Worm (Caenorhabditis elegans) whole organism, young adult: ENCODE results near the gene orc-4.

ENCODE experiments used
- B0035.1 ChIP-seq: sonication (generic microtip); optimal IDR thresholded peaks from 2 replicates; lab custom pipeline; 2016; ENCODE audit warnings: missing genetic modification characterization, mild to moderate bottlenecking, missing compliant biosample characterization, missing genotype, missing genetic modification reagents
- C06A6.2 ChIP-seq: fragments of 200-800 bp; sonication (Bioruptor generic); conservative IDR thresholded peaks from 2 replicates; pipeline ENCODE4 v1.3.6; 2022; ENCODE audit warnings: missing genetic modification characterization, missing compliant biosample characterization
- D2030.7 ChIP-seq: fragments of 200-800 bp; sonication (Bioruptor generic); IDR thresholded peaks from 2 replicates; pipeline ENCODE4 v1.3.6; 2022; ENCODE audit warnings: missing genetic modification reagents, missing genetic modification characterization, missing compliant biosample characterization
- F23B12.7 ChIP-seq: sonication (generic microtip); optimal IDR thresholded peaks from 2 replicates; lab custom pipeline; 2017; ENCODE audit warnings: missing genetic modification characterization, mild to moderate bottlenecking, missing compliant biosample characterization, antibody characterized with exemption, moderate library complexity; ENCODE audit not compliant: insufficient read depth
- F33H1.4 ChIP-seq: fragments of 200-800 bp; sonication (Bioruptor generic); IDR thresholded peaks from 2 replicates; pipeline ENCODE4 v1.3.6; 2022; ENCODE audit warnings: missing genetic modification reagents, missing genetic modification characterization, missing compliant biosample characterization
- F37B4.10 ChIP-seq: fragments of 200-800 bp; sonication (Bioruptor generic); IDR thresholded peaks from 2 replicates; pipeline ENCODE4 v1.3.6; 2022; ENCODE audit warnings: missing genetic modification characterization, missing compliant biosample characterization
- F49E8.2 ChIP-seq: sonication (generic microtip); optimal IDR thresholded peaks from 3 replicates; lab custom pipeline; 2017; ENCODE audit warnings: missing genetic modification characterization, mild to moderate bottlenecking, missing compliant biosample characterization, antibody characterized with exemption, moderate library complexity; ENCODE audit not compliant: insufficient read depth
- F57C9.4 ChIP-seq: sonication (generic microtip); optimal IDR thresholded peaks from 2 replicates; lab custom pipeline; 2017; ENCODE audit warnings: mild to moderate bottlenecking, missing genetic modification characterization, missing compliant biosample characterization
- K12H6.12 ChIP-seq: fragments of 200-800 bp; sonication (Bioruptor generic); optimal IDR thresholded peaks from 2 replicates; lab custom pipeline; 2018; ENCODE audit warnings: mild to moderate bottlenecking, missing genetic modification characterization, missing compliant biosample characterization
- Y56A3A.18 ChIP-seq: fragments of 200-800 bp; sonication (Bioruptor generic); IDR thresholded peaks from 2 replicates; pipeline ENCODE4 v1.3.6; 2022; ENCODE audit warnings: missing genetic modification reagents, missing genetic modification characterization, missing compliant biosample characterization
- Y67H2A.10 ChIP-seq: fragments of 200-800 bp; sonication (Bioruptor generic); conservative IDR thresholded peaks from 2 replicates; pipeline ENCODE4 v1.3.6; 2022; ENCODE audit warnings: missing genetic modification reagents, missing genetic modification characterization, missing compliant biosample characterization
- Y79H2A.3 ChIP-seq: fragments of 200-800 bp; sonication (Bioruptor generic); conservative IDR thresholded peaks from 2 replicates; pipeline ENCODE4 v1.3.6; 2022; ENCODE audit warnings: missing genetic modification reagents, missing genetic modification characterization, missing compliant biosample characterization
- ZK185.1 ChIP-seq: sonication (generic microtip); optimal IDR thresholded peaks from 2 replicates; lab custom pipeline; 2016; ENCODE audit warnings: mild to moderate bottlenecking, missing genetic modification characterization, missing compliant biosample characterization; ENCODE audit not compliant: poor library complexity, severe bottlenecking
- aptf-2 ChIP-seq: fragments of 200-800 bp; sonication (Bioruptor generic); conservative IDR thresholded peaks from 2 replicates; pipeline ENCODE4 v1.3.6; 2022; ENCODE audit warnings: missing genetic modification reagents, missing genetic modification characterization, missing compliant biosample characterization
- aptf-3 ChIP-seq: fragments of 200-800 bp; sonication (Bioruptor generic); IDR thresholded peaks from 2 replicates; pipeline ENCODE4 v1.3.6; 2022; ENCODE audit warnings: missing genetic modification characterization, missing compliant biosample characterization
- attf-3 ChIP-seq: fragments of 200-800 bp; sonication (Bioruptor generic); conservative IDR thresholded peaks from 2 replicates; pipeline ENCODE4 v1.3.6; 2022; ENCODE audit warnings: missing genetic modification reagents, missing genetic modification characterization, missing compliant biosample characterization
- attf-6 ChIP-seq: fragments of 200-800 bp; sonication (Bioruptor generic); IDR thresholded peaks from 2 replicates; pipeline ENCODE4 v1.3.6; 2022; ENCODE audit warnings: missing genetic modification reagents, missing genetic modification characterization, missing compliant biosample characterization
- ccch-3 ChIP-seq: fragments of 200-800 bp; sonication (Bioruptor generic); optimal IDR thresholded peaks from 2 replicates; lab custom pipeline; 2018; ENCODE audit warnings: mild to moderate bottlenecking, missing genetic modification characterization, missing compliant biosample characterization
- cebp-1 ChIP-seq, 2 experiments: fragments of 200-800 bp in 1 of 2; sonication (Bioruptor generic) in 1 of 2; sonication (generic microtip) in 1 of 2; IDR thresholded peaks in 1 of 2; optimal IDR thresholded peaks in 1 of 2; 2 replicates each; pipeline versions ENCODE4 v1.3.6 to Lab custom; 2017 to 2022; ENCODE audit warnings: missing compliant biosample characterization in 2 of 2, missing genetic modification characterization in 2 of 2, mild to moderate bottlenecking in 1 of 2, missing genetic modification reagents in 1 of 2, moderate library complexity in 1 of 2
- cebp-2 ChIP-seq: fragments of 200-800 bp; sonication (Bioruptor generic); IDR thresholded peaks from 2 replicates; pipeline ENCODE4 v1.3.6; 2022; ENCODE audit warnings: missing genetic modification characterization, missing compliant biosample characterization
- ceh-40 ChIP-seq: fragments of 200-800 bp; sonication (Bioruptor generic); IDR thresholded peaks from 2 replicates; pipeline ENCODE4 v1.3.6; 2022; ENCODE audit warnings: missing genetic modification characterization, missing compliant biosample characterization
- dox-1 ChIP-seq: fragments of 200-800 bp; sonication (Bioruptor generic); IDR thresholded peaks from 2 replicates; pipeline ENCODE4 v1.3.6; 2022; ENCODE audit warnings: missing genetic modification reagents, missing genetic modification characterization, missing compliant biosample characterization
- efl-1 ChIP-seq: fragments of 150-350 bp; optimal IDR thresholded peaks from 2 replicates; lab custom pipeline; 2014; ENCODE audit warnings: missing biosample characterization, missing genetic modification reagents, missing genetic modification characterization
- egrh-3 ChIP-seq: fragments of 200-800 bp; sonication (Bioruptor generic); IDR thresholded peaks from 2 replicates; pipeline ENCODE4 v1.3.6; 2022; ENCODE audit warnings: missing genetic modification reagents, missing genetic modification characterization, missing compliant biosample characterization
- him-1 ChIP-seq: sonication (generic microtip); optimal IDR thresholded peaks from 2 replicates; lab custom pipeline; 2016; ENCODE audit warnings: missing genotype, missing genetic modification reagents, missing genetic modification characterization, missing compliant biosample characterization
- hlh-12 ChIP-seq: sonication (generic microtip); optimal IDR thresholded peaks from 2 replicates; lab custom pipeline; 2016; ENCODE audit warnings: missing genetic modification characterization, missing compliant biosample characterization
- hlh-26 ChIP-seq: fragments of 200-800 bp; sonication (Bioruptor generic); conservative IDR thresholded peaks from 2 replicates; pipeline ENCODE4 v1.3.6; 2022; ENCODE audit warnings: missing genetic modification reagents, missing genetic modification characterization, missing compliant biosample characterization
- hmg-1.2 ChIP-seq: fragments of 200-800 bp; sonication (Bioruptor generic); IDR thresholded peaks from 2 replicates; pipeline ENCODE4 v1.3.6; 2022; ENCODE audit warnings: missing genetic modification reagents, missing genetic modification characterization, missing compliant biosample characterization
- hmg-20 ChIP-seq: fragments of 200-800 bp; sonication (Bioruptor generic); IDR thresholded peaks from 2 replicates; pipeline ENCODE4 v1.3.6; 2022; ENCODE audit warnings: missing genetic modification reagents, missing genetic modification characterization, missing compliant biosample characterization
- lin-35 ChIP-seq, 3 experiments: fragments of 150-350 bp in 2 of 3; sonication (generic microtip) in 1 of 3; optimal IDR thresholded peaks; 2 replicates each; lab custom pipeline; 2014 to 2018; ENCODE audit warnings: missing biosample characterization in 3 of 3, missing genetic modification characterization in 3 of 3, missing genetic modification reagents in 3 of 3
- madf-6 ChIP-seq: fragments of 200-800 bp; sonication (Bioruptor generic); IDR thresholded peaks from 2 replicates; pipeline ENCODE4 v1.3.6; 2022; ENCODE audit warnings: missing genetic modification reagents, missing genetic modification characterization, missing compliant biosample characterization
- mcd-1 ChIP-seq: fragments of 200-800 bp; sonication (Bioruptor generic); IDR thresholded peaks from 2 replicates; pipeline ENCODE4 v1.3.6; 2022; ENCODE audit warnings: missing genetic modification reagents, missing genetic modification characterization, missing compliant biosample characterization
- nfya-2 ChIP-seq: fragments of 200-800 bp; sonication (Bioruptor generic); IDR thresholded peaks from 2 replicates; pipeline ENCODE4 v1.3.6; 2022; ENCODE audit warnings: missing genetic modification reagents, missing genetic modification characterization, missing compliant biosample characterization
- nhr-179 ChIP-seq: sonication (generic microtip); optimal IDR thresholded peaks from 2 replicates; lab custom pipeline; 2016; ENCODE audit warnings: mild to moderate bottlenecking, missing genetic modification characterization, missing compliant biosample characterization
- pbrm-1 ChIP-seq: fragments of 200-800 bp; sonication (Bioruptor generic); IDR thresholded peaks from 2 replicates; pipeline ENCODE4 v1.3.6; 2022; ENCODE audit warnings: missing genetic modification reagents, missing genetic modification characterization, missing compliant biosample characterization
- repo-1 ChIP-seq: sonication (generic microtip); optimal IDR thresholded peaks from 2 replicates; lab custom pipeline; 2017; ENCODE audit warnings: mild to moderate bottlenecking, missing genetic modification characterization, missing compliant biosample characterization
- sea-2 ChIP-seq: fragments of 200-800 bp; sonication (Bioruptor generic); IDR thresholded peaks from 2 replicates; pipeline ENCODE4 v1.3.6; 2022; ENCODE audit warnings: missing genetic modification characterization, missing compliant biosample characterization
- snpc-1.1 ChIP-seq: sonication (generic microtip); optimal IDR thresholded peaks from 2 replicates; lab custom pipeline; 2017; ENCODE audit warnings: missing genetic modification characterization, mild to moderate bottlenecking, missing compliant biosample characterization, antibody characterized with exemption, moderate library complexity, missing genotype, missing genetic modification reagents; ENCODE audit not compliant: insufficient read depth
- snpc-4 ChIP-seq, 5 experiments: fragments of 150-350 bp in 1 of 5; sonication (generic microtip) in 4 of 5; optimal IDR thresholded peaks; 2 replicates each; lab custom pipeline; 2014 to 2018; ENCODE audit warnings: missing genetic modification characterization in 5 of 5, missing biosample characterization in 3 of 5, antibody characterized with exemption in 2 of 5, mild to moderate bottlenecking in 2 of 5, missing compliant biosample characterization in 2 of 5, missing genotype in 2 of 5, moderate library complexity in 2 of 5, missing genetic modification reagents in 1 of 5
- somi-1 ChIP-seq: fragments of 200-800 bp; sonication (Bioruptor generic); optimal IDR thresholded peaks from 2 replicates; lab custom pipeline; 2018; ENCODE audit warnings: mild to moderate bottlenecking, missing genetic modification characterization, missing compliant biosample characterization
- tlf-1 ChIP-seq: fragments of 200-800 bp; sonication (Bioruptor generic); optimal IDR thresholded peaks from 2 replicates; lab custom pipeline; 2018; ENCODE audit warnings: mild to moderate bottlenecking, missing genetic modification characterization, missing compliant biosample characterization
- xnd-1 ChIP-seq: sonication (generic microtip); optimal IDR thresholded peaks from 2 replicates; lab custom pipeline; 2016; ENCODE audit warnings: missing genotype, missing genetic modification reagents, missing genetic modification characterization, missing compliant biosample characterization
- zim-3 ChIP-seq: sonication (generic microtip); optimal IDR thresholded peaks from 2 replicates; lab custom pipeline; 2017; ENCODE audit warnings: mild to moderate bottlenecking, missing genetic modification characterization, moderate library complexity, missing compliant biosample characterization
- ztf-22 ChIP-seq: fragments of 200-800 bp; sonication (Bioruptor generic); optimal IDR thresholded peaks from 2 replicates; lab custom pipeline; 2018; ENCODE audit warnings: mild to moderate bottlenecking, missing genetic modification characterization, moderate library complexity, missing compliant biosample characterization
- ztf-3 ChIP-seq: fragments of 200-800 bp; sonication (Bioruptor generic); optimal IDR thresholded peaks from 2 replicates; lab custom pipeline; 2018; ENCODE audit warnings: mild to moderate bottlenecking, missing genetic modification characterization, missing compliant biosample characterization
- ztf-6 ChIP-seq: fragments of 200-800 bp; sonication (Bioruptor generic); IDR thresholded peaks from 2 replicates; pipeline ENCODE4 v1.3.6; 2022; ENCODE audit warnings: missing genetic modification reagents, missing genetic modification characterization, missing compliant biosample characterization

Gene orc-4

ce11 chrIII:10600138-10600626 is 45.8 kb upstream of the orc-4 start, which contains the start of gene epg-6 (continued):
- TF ChIP-seq somi-1 (GFP tag; lab: Kevin White, UChicago) = no peak
- TF ChIP-seq C06A6.2 (GFP tag; lab: Robert Waterston, UW) = no peak
- TF ChIP-seq lin-35 (GFP tag; optimal IDR thresholded peaks at IDR 0.05; lab: Kevin White, UChicago) = no peak
- no peak for TF ChIP-seq repo-1 (tag; lab: Kevin White, UChicago)
- no peak for TF ChIP-seq attf-6
- no peak for TF ChIP-seq aptf-3 (GFP tag; lab: Robert Waterston, UW)
- peak; percentile 94 for TF ChIP-seq F33H1.4
- TF ChIP-seq ztf-22 (GFP tag; lab: Kevin White, UChicago) = no peak
- no peak for TF ChIP-seq cebp-2 (GFP tag; lab: Robert Waterston, UW)
- TF ChIP-seq efl-1 (GFP tag; lab: Kevin White, UChicago) = peak; percentile 75
- TF ChIP-seq K12H6.12 (tag; lab: Kevin White, UChicago) = no peak
- no peak for TF ChIP-seq sea-2
- peak; percentile 74 for TF ChIP-seq D2030.7 (GFP tag; lab: Robert Waterston, UW)
- TF ChIP-seq snpc-1.1 (tag; lab: Kevin White, UChicago) = peak; percentile 17
- no peak for TF ChIP-seq dox-1 (GFP tag; lab: Robert Waterston, UW)
- no peak for TF ChIP-seq attf-3 (GFP tag; lab: Robert Waterston, UW)
- no peak for TF ChIP-seq mcd-1 (GFP tag; lab: Robert Waterston, UW)
- no peak for TF ChIP-seq egrh-3 (GFP tag; lab: Robert Waterston, UW)
- TF ChIP-seq Y56A3A.18 (GFP tag; lab: Robert Waterston, UW) = no peak
- TF ChIP-seq Y67H2A.10 (GFP tag; lab: Robert Waterston, UW) = no peak
- TF ChIP-seq ztf-3 (GFP tag; lab: Kevin White, UChicago) = no peak
- no peak for TF ChIP-seq snpc-4 (GFP tag; optimal IDR thresholded peaks at IDR 0.05; lab: Kevin White, UChicago)
- TF ChIP-seq snpc-4 (tag; optimal IDR thresholded peaks at IDR 0.05; lab: Kevin White, UChicago) = peak in 1 of 4 experiments; percentile 0
- TF ChIP-seq hlh-26 (GFP tag; lab: Robert Waterston, UW) = no peak
- TF ChIP-seq F23B12.7 (tag; lab: Kevin White, UChicago) = no peak
- TF ChIP-seq hmg-1.2 (GFP tag; lab: Robert Waterston, UW) = peak; percentile 21; the same call in 1 of the 2 replicates
- no peak for TF ChIP-seq ztf-6 (GFP tag; lab: Robert Waterston, UW)
- no peak for TF ChIP-seq F49E8.2
- TF ChIP-seq madf-6 (GFP tag; lab: Robert Waterston, UW) = peak; percentile 93
- no peak for TF ChIP-seq zim-3
- TF ChIP-seq tlf-1 = peak; percentile 55
- 0 out of 2 replicates have a peak, but pooled peaks have one; percentile 26 for TF ChIP-seq Y79H2A.3 (GFP tag; lab: Robert Waterston, UW)
- TF ChIP-seq nfya-2 (GFP tag; lab: Robert Waterston, UW) = no peak
- no peak for TF ChIP-seq hlh-12 (tag; lab: Kevin White, UChicago)
- no peak for TF ChIP-seq pbrm-1
- no peak for TF ChIP-seq B0035.1 (tag; lab: Kevin White, UChicago)
- no peak for TF ChIP-seq F37B4.10 (GFP tag; lab: Robert Waterston, UW)
- TF ChIP-seq him-1 = peak; percentile 50
- no peak for TF ChIP-seq hmg-20 (GFP tag; lab: Robert Waterston, UW)
- TF ChIP-seq F57C9.4 (tag; lab: Kevin White, UChicago) = no peak
- no peak for TF ChIP-seq aptf-2 (GFP tag; lab: Robert Waterston, UW)
- no peak for TF ChIP-seq nhr-179
- TF ChIP-seq ZK185.1 = no peak
- TF ChIP-seq xnd-1 = peak; percentile 94
- TF ChIP-seq ceh-40 = no peak
- TF ChIP-seq cebp-1 (GFP tag; IDR thresholded peaks at IDR 0.05; lab: Robert Waterston, UW) = no peak
- no peak for TF ChIP-seq cebp-1 (tag; optimal IDR thresholded peaks at IDR 0.05; lab: Kevin White, UChicago)
- no peak for TF ChIP-seq ccch-3 (GFP tag; lab: Kevin White, UChicago)
